Worm (Caenorhabditis elegans): ENCODE measurements around the gene C35A5.11.

- TF ChIP-seq K02D7.2 (tag; optimal IDR thresholded peaks at IDR 0.05), result no peak
- TF ChIP-seq dve-1 (tag; optimal IDR thresholded peaks at IDR 0.05), result no peak
Measured at ce11 chrV:10467659-10468058, 35.3 kb downstream of the C35A5.11 start.
